Fruit fly (Drosophila melanogaster): Measurements from ENCODE around the gene CG9259.

CG9259 gene

DNA sequence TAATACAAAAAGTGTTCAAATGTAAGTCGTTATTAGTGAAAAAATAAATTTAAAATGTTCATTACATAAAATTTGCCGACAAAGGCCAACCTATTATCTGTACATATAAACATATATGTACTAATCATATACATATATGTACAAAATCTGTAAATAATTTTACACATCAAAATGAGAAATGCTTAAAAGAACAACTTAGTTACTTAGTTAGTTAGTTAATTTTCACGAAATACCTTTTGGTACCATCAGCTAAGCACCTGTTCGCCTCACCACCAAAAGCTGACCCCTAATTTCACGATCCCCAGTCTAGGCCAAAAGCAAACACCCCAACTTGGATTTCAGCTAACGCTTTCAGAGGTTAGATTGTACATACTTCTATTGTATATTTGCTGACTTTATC, at the start of gene CG9259:
Gene CG9259, plus strand, starts transcription at position 301 of the 400 bp plus-strand sequence.
- TF ChIP-seq CTCF (optimal IDR thresholded peaks at IDR 0.05) (no peak), CG8478 (optimal IDR thresholded peaks at IDR 0.05) (no peak)

DNA sequence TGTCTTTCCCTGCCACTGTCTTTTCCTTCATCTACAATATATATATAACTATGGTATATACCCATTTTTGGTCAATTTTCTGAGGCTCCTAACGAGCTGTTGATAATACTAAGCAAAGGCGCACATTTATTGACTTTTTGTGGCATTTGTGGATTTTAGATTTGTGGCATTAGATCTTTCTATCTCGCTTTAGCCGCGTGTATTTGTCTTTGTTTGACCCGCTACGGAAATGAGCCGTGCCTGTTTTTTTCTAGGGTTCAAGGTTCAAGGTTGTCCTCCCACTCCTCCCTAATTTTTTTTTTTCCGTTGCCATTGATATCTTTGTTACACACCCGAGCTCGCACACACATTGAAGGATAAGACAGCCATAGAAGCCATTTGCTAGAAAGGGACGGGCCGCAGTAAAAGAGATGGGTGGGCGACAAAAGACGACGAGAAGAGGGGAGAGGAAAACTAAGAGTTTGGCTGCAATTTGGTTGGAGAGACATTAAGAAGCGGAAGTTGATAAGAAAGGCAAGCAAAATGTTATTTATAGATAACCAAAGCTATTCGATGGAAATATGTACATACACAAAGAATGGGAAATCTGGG, 49.5 kb upstream of the CG9259 start:
- TF ChIP-seq CTCF (optimal IDR thresholded peaks at IDR 0.05) (no peak), CG8478 (optimal IDR thresholded peaks at IDR 0.05) (no peak)

DNA sequence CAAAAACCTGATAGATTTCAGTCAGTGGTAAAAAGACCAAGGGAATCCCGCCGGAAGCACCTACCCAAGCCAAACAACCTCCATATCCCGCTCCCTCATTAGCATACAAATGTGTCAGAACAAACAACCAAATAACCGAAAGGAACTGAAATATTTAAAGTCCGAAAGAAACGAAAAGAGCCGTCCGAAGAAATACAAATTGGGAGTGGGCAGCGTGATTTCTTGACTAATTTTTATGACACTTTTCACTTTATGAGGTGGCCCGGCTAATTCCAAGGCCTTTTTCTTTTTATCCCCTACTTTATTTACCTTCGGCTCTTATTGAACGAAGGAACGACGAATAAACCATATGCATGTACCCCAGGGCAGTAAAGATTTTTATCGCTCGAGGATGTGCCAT, 48.5 kb upstream of the CG9259 start:
- TF ChIP-seq CG8478 (optimal IDR thresholded peaks at IDR 0.05) (no peak), CTCF (optimal IDR thresholded peaks at IDR 0.05) (no peak)

DNA sequence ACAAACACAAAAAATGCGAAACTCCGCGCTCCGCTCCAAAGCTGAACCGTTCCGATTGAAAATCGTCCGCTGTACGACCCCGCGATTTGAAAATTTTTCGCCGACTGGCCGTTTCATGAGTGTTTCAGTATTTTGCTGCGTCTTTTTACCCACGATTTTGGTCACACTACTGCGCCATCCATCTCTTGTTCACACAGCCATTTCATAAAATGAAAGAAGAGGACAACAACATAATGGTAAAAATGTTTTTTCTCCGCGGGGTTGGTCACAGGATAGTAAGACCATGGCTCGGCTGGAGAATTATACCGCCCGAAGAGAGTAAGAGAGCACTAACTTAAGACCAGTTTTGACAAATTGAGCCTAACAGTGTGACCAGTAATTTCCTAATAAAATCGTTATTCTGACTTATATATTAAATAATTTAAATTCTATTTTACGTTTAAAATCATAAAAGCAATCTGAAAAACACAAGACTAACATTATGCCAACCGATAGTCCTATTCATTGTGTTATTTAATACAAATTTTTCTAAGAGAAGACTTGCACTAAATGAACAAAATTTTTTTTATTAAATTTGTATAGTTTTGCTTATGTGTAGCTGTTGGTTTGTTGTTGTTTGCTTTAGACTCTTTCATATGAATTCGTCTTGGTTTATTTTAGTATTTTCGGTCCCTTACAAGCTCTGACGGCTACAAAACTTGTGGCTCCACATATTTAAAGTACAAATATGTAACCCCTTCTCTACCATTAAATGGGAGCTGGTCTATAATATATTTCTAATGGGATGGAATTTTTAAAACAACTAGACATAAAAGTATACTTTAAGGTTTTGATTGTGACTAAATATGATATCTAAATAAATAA, 37.1 kb upstream of the CG9259 start, which contains the start of gene CG42238:
Gene CG42238, minus strand, starts transcription at position 292 of the 864 bp plus-strand sequence.
- no peak for TF ChIP-seq CG8478 (optimal IDR thresholded peaks at IDR 0.05)
- TF ChIP-seq CTCF (optimal IDR thresholded peaks at IDR 0.05) = no peak

DNA sequence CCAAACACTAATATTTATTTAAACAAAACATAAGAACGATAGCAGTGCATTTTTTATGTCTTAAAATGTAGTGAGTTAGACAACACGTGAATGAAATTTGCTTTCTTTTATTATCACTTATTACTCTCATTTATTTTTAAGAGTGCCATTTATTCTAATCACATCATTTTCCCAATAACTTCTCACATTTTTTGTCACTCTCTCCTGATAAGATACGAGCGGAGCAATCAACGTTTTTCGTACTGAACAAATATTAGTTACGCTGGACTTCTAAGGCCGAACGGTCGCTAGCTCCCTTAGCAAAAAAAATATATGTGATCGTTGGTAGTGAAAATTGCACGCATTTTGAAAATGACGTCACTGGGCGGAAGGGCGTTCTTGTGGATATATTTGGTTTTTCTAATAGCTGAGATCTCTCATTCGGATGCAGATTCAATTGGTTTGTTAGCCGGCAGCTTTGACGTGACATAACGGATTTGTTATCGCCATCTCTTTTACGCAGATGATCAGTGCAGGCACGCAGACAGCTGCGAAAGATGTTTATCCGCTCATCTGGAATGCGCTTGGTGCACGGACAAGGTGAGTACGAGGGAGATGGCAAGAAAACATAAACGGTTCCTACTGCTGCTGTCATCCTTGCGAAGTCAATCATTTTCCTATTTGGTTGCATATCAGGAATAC, 36.3 kb upstream of the CG9259 start, which contains the start of gene Itgbn:
Gene Itgbn, plus strand, starts transcription at position 251 of the 681 bp plus-strand sequence.
- no peak for TF ChIP-seq CTCF (optimal IDR thresholded peaks at IDR 0.05)
- TF ChIP-seq CG8478 (optimal IDR thresholded peaks at IDR 0.05) = no peak

DNA sequence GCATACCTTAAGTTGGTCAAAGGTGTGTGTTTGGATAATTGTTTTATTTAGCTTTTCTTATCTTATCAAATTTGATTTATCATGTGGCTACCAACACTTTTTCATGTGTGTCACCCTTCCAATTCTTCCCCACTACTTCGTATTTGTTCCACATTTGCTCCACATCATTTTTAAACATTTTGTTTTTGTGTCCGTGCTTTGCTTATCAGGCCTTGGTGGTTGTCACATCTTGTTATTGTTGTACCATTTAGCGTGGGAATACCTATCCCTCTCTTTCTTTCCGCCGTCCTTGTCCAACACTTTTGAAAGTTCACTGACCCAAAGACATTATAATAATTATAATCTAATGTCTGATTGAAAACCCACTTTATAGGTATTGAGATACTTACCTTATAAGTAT, 35.6 kb upstream of the CG9259 start:
- no peak for TF ChIP-seq CTCF (optimal IDR thresholded peaks at IDR 0.05)
- no peak for TF ChIP-seq CG8478 (optimal IDR thresholded peaks at IDR 0.05)

DNA sequence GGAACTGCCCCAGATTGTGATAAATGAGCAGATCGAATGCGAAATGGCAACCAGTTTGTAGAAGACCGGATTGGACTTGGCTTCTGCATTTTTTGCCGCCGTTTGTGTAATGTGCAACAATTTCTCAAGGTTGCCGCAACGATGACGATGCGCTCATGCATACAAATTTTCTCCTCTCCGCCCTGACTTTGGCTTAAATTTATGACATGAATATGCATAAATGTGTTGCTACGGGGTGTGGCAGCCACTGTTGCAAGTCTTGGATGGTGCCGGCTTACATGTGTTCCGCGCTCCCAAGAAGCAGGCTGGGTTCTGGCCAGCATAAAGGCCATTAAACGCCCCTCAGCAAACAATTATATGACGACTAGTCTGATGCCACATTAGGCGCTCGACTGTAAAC, 27.6 kb upstream of the CG9259 start:
- TF ChIP-seq CG8478 (optimal IDR thresholded peaks at IDR 0.05) (no peak), CTCF (optimal IDR thresholded peaks at IDR 0.05) (no peak)

DNA sequence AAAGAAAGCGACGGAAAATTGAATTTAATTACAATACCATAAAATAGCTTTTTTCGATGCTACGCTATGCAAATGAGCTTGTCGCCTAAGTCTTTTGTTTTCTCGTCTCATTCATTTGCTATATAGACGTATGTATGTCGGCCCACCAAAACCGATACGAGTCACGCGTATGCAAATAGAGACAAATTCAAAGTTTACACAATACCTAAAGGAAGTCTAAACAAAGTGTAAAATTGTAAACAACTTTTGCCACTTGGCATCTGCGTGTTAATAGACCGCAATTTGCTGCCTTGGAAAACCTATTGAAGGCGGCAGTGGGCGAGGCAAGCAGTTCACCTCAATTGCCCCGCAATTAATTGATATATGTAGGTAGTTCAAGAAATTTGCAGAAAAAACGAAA, 26.6 kb upstream of the CG9259 start:
- TF ChIP-seq CTCF (optimal IDR thresholded peaks at IDR 0.05) = no peak
- no peak for TF ChIP-seq CG8478 (optimal IDR thresholded peaks at IDR 0.05)

DNA sequence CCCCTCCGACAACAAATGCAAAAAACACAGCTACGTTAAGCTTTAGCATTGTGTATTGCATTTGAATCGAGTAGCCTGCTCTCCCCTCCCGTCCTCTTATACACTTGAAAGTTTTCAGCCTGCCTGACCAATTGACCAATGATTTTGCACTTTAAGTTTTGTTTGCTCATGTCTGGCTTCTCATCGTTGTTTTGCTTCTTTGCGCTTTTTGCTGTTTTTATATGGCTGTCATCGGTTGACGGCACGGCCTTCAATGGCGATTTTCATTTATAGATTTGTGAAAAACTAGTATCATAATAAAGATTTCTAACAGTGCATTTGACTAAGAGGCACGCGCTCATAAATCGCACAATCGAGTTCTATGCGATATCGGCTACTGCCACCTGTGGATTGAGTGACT, 23.3 kb upstream of the CG9259 start:
- no peak for TF ChIP-seq CG8478 (optimal IDR thresholded peaks at IDR 0.05)
- no peak for TF ChIP-seq CTCF (optimal IDR thresholded peaks at IDR 0.05)

DNA sequence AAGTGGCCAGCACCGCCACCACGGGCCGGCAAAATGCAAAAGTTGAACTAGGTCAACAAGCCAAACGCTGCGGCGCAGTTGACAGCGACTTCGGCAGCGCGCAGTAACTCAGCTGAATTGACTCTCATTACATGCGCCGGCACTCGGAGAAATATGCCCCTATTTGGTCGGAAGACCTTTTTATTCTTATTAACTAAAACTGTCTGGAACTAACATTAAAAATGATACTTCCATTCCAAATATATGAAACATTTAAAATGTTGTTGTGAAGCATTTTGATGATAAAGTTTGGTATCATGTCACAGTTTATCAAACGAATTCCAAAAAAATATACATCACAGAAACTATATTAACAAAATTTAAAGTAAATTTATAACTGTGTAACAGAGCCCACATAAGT, 22.0 kb upstream of the CG9259 start:
- TF ChIP-seq CG8478 (optimal IDR thresholded peaks at IDR 0.05) (no peak), CTCF (optimal IDR thresholded peaks at IDR 0.05) (no peak)

DNA sequence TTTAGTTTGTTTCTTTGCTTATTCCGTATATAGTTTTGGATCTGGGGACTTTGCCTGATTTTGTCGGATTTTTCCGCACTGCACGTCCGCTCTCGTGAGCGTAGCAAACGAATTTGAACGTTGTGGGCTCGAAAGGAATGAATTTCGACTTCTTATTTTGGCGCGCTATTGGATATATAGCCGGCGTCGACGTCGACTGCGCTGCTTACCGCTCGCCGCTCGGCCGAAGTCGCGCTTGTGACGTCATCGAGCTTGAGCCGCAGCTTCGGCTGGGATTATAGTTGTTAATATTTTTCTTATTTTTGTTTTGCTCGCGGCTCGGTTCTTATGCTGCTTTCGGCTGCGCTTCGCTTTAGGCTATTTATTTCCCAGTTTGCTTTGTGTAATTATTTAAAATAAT, 19.4 kb upstream of the CG9259 start:
- TF ChIP-seq CG8478 (optimal IDR thresholded peaks at IDR 0.05) = no peak
- no peak for TF ChIP-seq CTCF (optimal IDR thresholded peaks at IDR 0.05)

DNA sequence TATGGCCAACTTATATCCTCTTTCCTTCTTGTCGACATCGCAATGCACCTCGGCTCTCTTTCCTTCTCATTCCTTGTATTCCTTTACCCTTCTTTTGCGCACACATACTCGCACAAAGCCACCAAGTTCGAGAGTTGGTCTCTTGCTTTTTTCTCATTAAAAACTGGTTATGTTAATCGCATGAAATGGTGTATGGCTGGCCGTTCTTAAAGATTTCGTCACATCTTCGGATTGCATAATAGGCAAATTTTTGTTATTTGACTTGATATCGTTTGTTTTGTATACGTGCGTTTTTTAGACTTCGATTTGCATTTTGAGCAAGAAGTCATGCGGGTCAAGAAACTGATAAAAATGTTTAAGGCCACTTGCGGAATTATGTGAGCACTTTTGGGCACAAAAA, 18.4 kb upstream of the CG9259 start:
- TF ChIP-seq CG8478 (optimal IDR thresholded peaks at IDR 0.05) (no peak), CTCF (optimal IDR thresholded peaks at IDR 0.05) (no peak)

DNA sequence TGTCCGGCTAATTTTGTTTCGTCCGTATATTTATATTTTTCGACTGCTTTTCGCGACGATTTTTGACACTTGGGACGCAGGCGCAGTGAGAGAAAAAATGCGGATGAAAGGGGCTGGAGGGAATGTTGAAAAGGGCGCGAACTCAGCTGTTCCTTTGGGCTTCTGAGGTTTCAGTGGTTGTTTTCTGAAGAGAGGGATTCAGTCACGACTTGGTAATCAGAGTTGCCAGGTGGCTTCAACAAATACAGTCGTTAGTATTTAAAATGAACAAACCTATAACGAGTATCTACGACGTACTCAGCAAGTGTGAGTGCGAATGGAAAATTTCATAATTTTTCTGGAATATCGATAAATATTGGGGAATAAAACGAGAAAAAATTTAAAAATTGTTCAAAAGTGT, 17.7 kb upstream of the CG9259 start, which contains the start of gene CG9265:
Gene CG9265, minus strand, starts transcription at position 68 of the 400 bp plus-strand sequence.
- no peak for TF ChIP-seq CTCF (optimal IDR thresholded peaks at IDR 0.05)
- TF ChIP-seq CG8478 (optimal IDR thresholded peaks at IDR 0.05) = no peak

DNA sequence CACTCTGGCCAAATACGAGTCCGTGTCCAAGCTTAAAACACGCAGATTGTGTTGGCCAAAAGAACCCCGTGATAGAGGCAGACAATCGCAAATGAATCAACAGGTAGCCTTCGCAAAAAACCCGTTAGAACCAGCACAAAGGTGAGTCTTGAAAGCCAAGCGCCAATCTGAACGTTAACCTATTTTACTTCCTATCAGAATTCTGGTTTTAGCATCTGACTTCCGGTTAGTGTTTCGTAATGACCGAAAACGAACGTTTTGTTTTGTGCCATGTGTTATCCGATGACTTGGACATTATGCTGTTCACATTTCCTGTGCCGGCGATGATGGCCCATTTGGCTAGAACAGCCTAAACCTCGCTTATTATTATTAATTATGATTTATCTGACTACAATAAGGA, 16.8 kb upstream of the CG9259 start:
- TF ChIP-seq CTCF (optimal IDR thresholded peaks at IDR 0.05) (no peak), CG8478 (optimal IDR thresholded peaks at IDR 0.05) (no peak)

DNA sequence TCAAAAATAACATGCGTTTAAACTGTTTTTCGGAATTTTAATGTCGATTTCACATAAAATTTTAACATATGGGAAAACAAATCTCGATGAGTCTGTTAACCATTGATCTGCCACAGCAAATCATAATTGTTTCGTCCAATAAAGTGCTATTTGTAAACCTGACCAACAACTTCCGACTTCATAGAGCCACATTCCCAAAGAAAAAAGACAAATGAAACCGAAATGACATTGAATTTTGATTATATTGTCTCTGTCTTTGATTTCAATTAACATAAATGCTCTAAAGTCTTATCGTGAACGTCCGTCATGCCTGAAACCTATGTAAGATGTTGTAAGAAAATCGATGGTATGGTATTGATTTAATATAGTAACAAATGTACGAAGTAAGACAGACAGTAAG, 15.9 kb upstream of the CG9259 start:
- TF ChIP-seq CTCF (optimal IDR thresholded peaks at IDR 0.05) (no peak), CG8478 (optimal IDR thresholded peaks at IDR 0.05) (no peak)

DNA sequence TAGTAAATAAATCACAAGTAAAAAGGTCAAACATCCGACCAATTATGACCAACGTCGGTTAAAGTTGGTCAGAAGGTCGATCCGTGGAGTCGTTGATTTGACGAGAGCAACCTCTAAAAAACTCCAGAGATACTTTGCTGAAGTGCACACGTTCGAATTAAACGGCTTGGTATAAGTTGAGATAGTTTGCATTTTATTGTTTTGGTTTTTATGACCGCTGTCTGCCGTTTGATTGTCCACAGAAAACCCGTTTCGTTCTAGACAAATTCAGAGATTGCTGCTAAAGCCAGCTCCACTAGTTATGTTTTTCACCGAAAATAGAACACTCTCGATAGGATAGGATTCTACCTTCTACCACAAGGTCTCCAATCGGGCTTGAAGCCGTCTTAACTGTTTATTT, 15.4 kb upstream of the CG9259 start:
- TF ChIP-seq CG8478 (optimal IDR thresholded peaks at IDR 0.05) (no peak), CTCF (optimal IDR thresholded peaks at IDR 0.05) (no peak)

All from S2 (cell line).